Worm (Caenorhabditis elegans) whole organism, young adult: Measurements from ENCODE around the gene slo-2.

ENCODE experiments used
- Y67H2A.10 ChIP-seq: fragments of 200-800 bp; sonication (Bioruptor generic); conservative IDR thresholded peaks from 2 replicates; pipeline ENCODE4 v1.3.6; 2022; ENCODE audit warnings: missing genetic modification reagents, missing genetic modification characterization, missing compliant biosample characterization
- attf-5 ChIP-seq: fragments of 200-800 bp; sonication (Bioruptor generic); optimal IDR thresholded peaks from 2 replicates; lab custom pipeline; 2018; ENCODE audit warnings: mild to moderate bottlenecking, missing genetic modification characterization, missing compliant biosample characterization

- TF ChIP-seq Y67H2A.10 (GFP tag; lab: Robert Waterston, UW) (no peak), attf-5 (GFP tag; lab: Kevin White, UChicago) (no peak)
Observed at ce11 chrX:11345471-11345870, 60.3 kb downstream of the slo-2 start.
